Fruit fly (Drosophila melanogaster): ENCODE measurements around the gene slo.
A peak's percentile ranks its signal among the peaks of the same experiment; 100 is the strongest.

Gene slo

DNA sequence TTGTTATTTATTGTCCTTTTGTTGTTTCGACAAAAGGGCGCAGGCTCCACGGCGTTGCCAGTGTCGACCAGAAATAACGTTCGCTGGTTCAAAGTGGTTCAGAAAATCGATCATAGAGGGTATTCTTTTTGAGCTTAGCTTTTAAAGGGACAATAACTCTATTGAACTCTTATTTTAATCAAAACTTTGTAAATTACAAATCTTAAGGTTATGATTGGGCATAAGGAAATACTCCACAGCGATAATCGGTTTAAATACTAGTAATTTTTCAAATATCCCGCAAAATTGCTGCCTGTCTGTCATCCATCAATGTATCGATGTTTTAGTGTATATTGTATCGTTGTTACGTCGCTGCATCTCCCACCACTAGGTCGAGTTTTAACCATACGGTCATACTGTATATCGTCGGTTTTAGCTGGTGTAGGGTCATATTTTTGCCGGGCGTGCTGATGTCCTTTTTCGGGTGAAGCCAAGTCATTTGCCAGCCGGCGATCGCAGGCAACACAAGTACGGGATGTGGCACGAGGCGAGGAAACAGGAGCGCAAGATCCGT, 7.4 kb upstream of the slo start, which contains the start of the genes CG31125 and CG6695 (continued):
- TF ChIP-seq Hmx (GFP tag; optimal IDR thresholded peaks at IDR 0.05) (no peak), ara (GFP tag; IDR thresholded peaks at IDR 0.05) (no peak), Hr78 (GFP tag; optimal IDR thresholded peaks at IDR 0.05) (no peak), Ets97D (GFP tag; optimal IDR thresholded peaks at IDR 0.05) (peak; percentile 82), CG10959 (GFP tag; IDR thresholded peaks at IDR 0.05) (no peak), CG14710 (tag; optimal IDR thresholded peaks at IDR 0.05) (peak; percentile 75), CG18476 (GFP tag; optimal IDR thresholded peaks at IDR 0.05) (no peak), Dip2 (GFP tag; IDR thresholded peaks at IDR 0.05) (no peak), gfzf (GFP tag; optimal IDR thresholded peaks at IDR 0.05) (peak; percentile 76), CG17612 (GFP tag; IDR thresholded peaks at IDR 0.05) (no peak), CG7556 (GFP tag; optimal IDR thresholded peaks at IDR 0.05) (peak; percentile 34), CG12769 (tag; optimal IDR thresholded peaks at IDR 0.05) (no peak), ham (GFP tag; IDR thresholded peaks at IDR 0.05) (no peak), mam (GFP tag; optimal IDR thresholded peaks at IDR 0.05) (peak; percentile 78), knrl (GFP tag; IDR thresholded peaks at IDR 0.05; ENCODE audit: partially characterized antibody) (peak; percentile 85), so (GFP tag; IDR thresholded peaks at IDR 0.05) (no peak), pita (GFP tag; optimal IDR thresholded peaks at IDR 0.05) (no peak), CG2678 (tag; optimal IDR thresholded peaks at IDR 0.05) (no peak), CG2116 (GFP tag; optimal IDR thresholded peaks at IDR 0.05) (peak; percentile 94), Ssrp (tag; optimal IDR thresholded peaks at IDR 0.05) (no peak), prd (optimal IDR thresholded peaks at IDR 0.05) (no peak), prd (GFP tag; IDR thresholded peaks at IDR 0.05) (peak; percentile 53; the same call in 1 of the 3 replicates), rib (GFP tag; IDR thresholded peaks at IDR 0.05) (no peak), Doc3 (GFP tag; IDR thresholded peaks at IDR 0.05; ENCODE audit: partially characterized antibody) (peak; percentile 74), HLH54F (GFP tag; optimal IDR thresholded peaks at IDR 0.05) (peak; percentile 60), Hmr (GFP tag; optimal IDR thresholded peaks at IDR 0.05) (no peak), CrebB (tag; optimal IDR thresholded peaks at IDR 0.05) (peak; percentile 23), CG16815 (GFP tag; optimal IDR thresholded peaks at IDR 0.05) (peak; percentile 8), CG12219 (GFP tag; optimal IDR thresholded peaks at IDR 0.05) (no peak), Adf1 (GFP tag; IDR thresholded peaks at IDR 0.05) (peak; percentile 27; the same call in 1 of the 2 replicates), Stat92E (GFP tag; optimal IDR thresholded peaks at IDR 0.05) (no peak), GATAe (GFP tag; conservative IDR thresholded peaks at IDR 0.05) (no peak), CG15601 (tag; optimal IDR thresholded peaks at IDR 0.05) (no peak), CG9876 (GFP tag; optimal IDR thresholded peaks at IDR 0.05) (no peak), CTCF (GFP tag; optimal IDR thresholded peaks at IDR 0.05) (no peak), sug (tag; optimal IDR thresholded peaks at IDR 0.05) (no peak), CG10979 (tag; optimal IDR thresholded peaks at IDR 0.05) (no peak), CG12155 (GFP tag; optimal IDR thresholded peaks at IDR 0.05) (peak; percentile 74), Nf-YC (tag; optimal IDR thresholded peaks at IDR 0.05) (peak; percentile 46), CG6683 (GFP tag; optimal IDR thresholded peaks at IDR 0.05) (no peak), tna (GFP tag; IDR thresholded peaks at IDR 0.05; ENCODE audit: partially characterized antibody) (peak; percentile 57), Six4 (GFP tag; optimal IDR thresholded peaks at IDR 0.05) (peak; percentile 27), eyg (GFP tag; optimal IDR thresholded peaks at IDR 0.05) (peak; percentile 49), bigmax (GFP tag; optimal IDR thresholded peaks at IDR 0.05) (no peak), tup (GFP tag; optimal IDR thresholded peaks at IDR 0.05) (no peak), CG10147 (GFP tag; optimal IDR thresholded peaks at IDR 0.05) (no peak), CG12071 (GFP tag; optimal IDR thresholded peaks at IDR 0.05) (no peak), ash1 (GFP tag; optimal IDR thresholded peaks at IDR 0.05) (no peak), MTF-1 (GFP tag; optimal IDR thresholded peaks at IDR 0.05; ENCODE audit: borderline replicate concordance) (no peak), Max (GFP tag; optimal IDR thresholded peaks at IDR 0.05) (peak; percentile 40), fru (optimal IDR thresholded peaks at IDR 0.05) (no peak)
